Worm (Caenorhabditis elegans) whole organism, L3 larva: ENCODE data around the gene Y45G12B.3.

Source experiments
- R02D3.7 ChIP-seq: fragments of 150-350 bp; optimal IDR thresholded peaks from 2 replicates; lab custom pipeline; 2014; ENCODE audit warnings: missing biosample characterization, missing genetic modification characterization
- ZK546.5 ChIP-seq: sonication (generic microtip); optimal IDR thresholded peaks from 2 replicates; lab custom pipeline; 2017; ENCODE audit warnings: missing biosample characterization, missing genetic modification characterization
- aly-2 ChIP-seq: fragments of 150-350 bp; optimal IDR thresholded peaks from 2 replicates; lab custom pipeline; 2014; ENCODE audit warnings: missing biosample characterization, missing genetic modification characterization
- ceh-28 ChIP-seq: fragments of 150-350 bp; optimal IDR thresholded peaks from 2 replicates; lab custom pipeline; 2014; ENCODE audit warnings: missing biosample characterization, missing genetic modification reagents, missing genetic modification characterization
- ceh-82 ChIP-seq: fragments of 150-350 bp; optimal IDR thresholded peaks from 2 replicates; lab custom pipeline; 2014; ENCODE audit warnings: missing biosample characterization, missing genetic modification characterization
- ceh-9 ChIP-seq: sonication (generic microtip); optimal IDR thresholded peaks from 2 replicates; lab custom pipeline; 2018; ENCODE audit warnings: missing biosample characterization, missing genetic modification characterization
- daf-12 ChIP-seq: fragments of 150-350 bp; optimal IDR thresholded peaks from 2 replicates; lab custom pipeline; 2014; ENCODE audit warnings: missing biosample characterization, missing genetic modification reagents, missing genetic modification characterization
- egl-27 ChIP-seq: sonication (generic microtip); optimal IDR thresholded peaks from 4 replicates; lab custom pipeline; 2017; ENCODE audit warnings: missing biosample characterization, missing genetic modification reagents, missing genetic modification characterization
- egl-5 ChIP-seq: fragments of 150-350 bp; optimal IDR thresholded peaks from 2 replicates; lab custom pipeline; 2017; ENCODE audit warnings: missing biosample characterization, missing genetic modification reagents, missing genetic modification characterization, inconsistent platforms
- elt-3 ChIP-seq, 3 experiments: fragments of 150-350 bp in 1 of 3; sonication (generic microtip) in 2 of 3; optimal IDR thresholded peaks; 2 replicates in 2 of 3; 4 replicates in 1 of 3; lab custom pipeline; 2014 to 2017; ENCODE audit warnings: missing biosample characterization in 3 of 3, missing genetic modification characterization in 3 of 3
- eor-1 ChIP-seq, 2 experiments: fragments of 150-350 bp; optimal IDR thresholded peaks; 2 replicates each; lab custom pipeline; 2014 to 2018; ENCODE audit warnings: missing biosample characterization in 2 of 2, missing genetic modification characterization in 2 of 2
- fkh-10 ChIP-seq: sonication (generic microtip); optimal IDR thresholded peaks from 2 replicates; lab custom pipeline; 2017; ENCODE audit warnings: missing biosample characterization, missing genetic modification reagents, missing genetic modification characterization
- fkh-2 ChIP-seq: fragments of 150-350 bp; optimal IDR thresholded peaks from 2 replicates; lab custom pipeline; 2014; ENCODE audit warnings: missing biosample characterization, missing genetic modification reagents, missing genetic modification characterization
- fos-1 ChIP-seq: fragments of 150-350 bp; optimal IDR thresholded peaks from 2 replicates; lab custom pipeline; 2014; ENCODE audit warnings: missing biosample characterization, missing genetic modification characterization
- jun-1 ChIP-seq: fragments of 150-350 bp; optimal IDR thresholded peaks from 2 replicates; lab custom pipeline; 2014; ENCODE audit warnings: missing biosample characterization, missing genetic modification reagents, missing genetic modification characterization
- lin-15B ChIP-seq: fragments of 150-350 bp; optimal IDR thresholded peaks from 2 replicates; lab custom pipeline; 2014; ENCODE audit warnings: missing biosample characterization, missing genetic modification characterization
- lsy-12 ChIP-seq: sonication (generic microtip); optimal IDR thresholded peaks from 2 replicates; lab custom pipeline; 2016; ENCODE audit warnings: mild to moderate bottlenecking, missing genetic modification characterization, missing compliant biosample characterization
- mdl-1 ChIP-seq: fragments of 150-350 bp; optimal IDR thresholded peaks from 2 replicates; lab custom pipeline; 2014; ENCODE audit warnings: missing biosample characterization, missing genetic modification characterization
- mml-1 ChIP-seq: fragments of 150-350 bp; sonication (generic microtip); optimal IDR thresholded peaks from 3 replicates; lab custom pipeline; 2014; ENCODE audit warnings: missing biosample characterization, missing genetic modification characterization
- nfya-1 ChIP-seq: sonication (generic microtip); optimal IDR thresholded peaks from 2 replicates; lab custom pipeline; 2017; ENCODE audit warnings: missing genetic modification characterization, mild to moderate bottlenecking, missing compliant biosample characterization, antibody characterized with exemption, moderate library complexity; ENCODE audit not compliant: insufficient read depth
- nhr-12 ChIP-seq: fragments of 150-350 bp; optimal IDR thresholded peaks from 2 replicates; lab custom pipeline; 2014; ENCODE audit warnings: missing biosample characterization, missing genetic modification characterization
- nhr-23 ChIP-seq: fragments of 150-350 bp; optimal IDR thresholded peaks from 2 replicates; lab custom pipeline; 2014; ENCODE audit warnings: missing biosample characterization, missing genetic modification reagents, missing genetic modification characterization
- nhr-237 ChIP-seq: fragments of 150-350 bp; optimal IDR thresholded peaks from 2 replicates; lab custom pipeline; 2014; ENCODE audit warnings: missing biosample characterization, missing genetic modification characterization
- nhr-28 ChIP-seq: fragments of 150-350 bp; optimal IDR thresholded peaks from 2 replicates; lab custom pipeline; 2014; ENCODE audit warnings: missing biosample characterization, missing genetic modification characterization
- nhr-43 ChIP-seq: sonication (generic microtip); optimal IDR thresholded peaks from 2 replicates; lab custom pipeline; 2016; ENCODE audit warnings: mild to moderate bottlenecking, missing genetic modification characterization, missing compliant biosample characterization; ENCODE audit not compliant: poor library complexity, severe bottlenecking
- nhr-67 ChIP-seq: fragments of 150-350 bp; optimal IDR thresholded peaks from 2 replicates; lab custom pipeline; 2014; ENCODE audit warnings: missing biosample characterization, missing genetic modification characterization
- nhr-76 ChIP-seq: fragments of 150-350 bp; sonication (generic microtip); optimal IDR thresholded peaks from 5 replicates; lab custom pipeline; 2014; ENCODE audit warnings: missing biosample characterization, missing genetic modification characterization
- nhr-77 ChIP-seq: fragments of 150-350 bp; optimal IDR thresholded peaks from 2 replicates; lab custom pipeline; 2014; ENCODE audit warnings: missing biosample characterization, missing genetic modification characterization
- pha-4 ChIP-seq: fragments of 150-350 bp; optimal IDR thresholded peaks from 2 replicates; lab custom pipeline; 2014; ENCODE audit warnings: missing biosample characterization, missing genetic modification reagents, missing genetic modification characterization
- skn-1 ChIP-seq: fragments of 150-350 bp; optimal IDR thresholded peaks from 2 replicates; lab custom pipeline; 2014; ENCODE audit warnings: missing biosample characterization, missing genetic modification characterization
- snpc-4 ChIP-seq: fragments of 150-350 bp; optimal IDR thresholded peaks from 2 replicates; lab custom pipeline; 2014; ENCODE audit warnings: missing biosample characterization, missing genetic modification characterization
- tbx-2 ChIP-seq: sonication (generic microtip); optimal IDR thresholded peaks from 2 replicates; lab custom pipeline; 2016; ENCODE audit warnings: mild to moderate bottlenecking, missing genetic modification characterization, missing compliant biosample characterization
- unc-39 ChIP-seq: sonication (generic microtip); optimal IDR thresholded peaks from 4 replicates; lab custom pipeline; 2017; ENCODE audit warnings: missing biosample characterization, missing genetic modification characterization
- zag-1 ChIP-seq: fragments of 150-350 bp; optimal IDR thresholded peaks from 2 replicates; lab custom pipeline; 2014; ENCODE audit warnings: missing biosample characterization, missing genetic modification characterization
- ztf-11 ChIP-seq: fragments of 150-350 bp; optimal IDR thresholded peaks from 2 replicates; lab custom pipeline; 2014; ENCODE audit warnings: missing biosample characterization, missing genetic modification characterization
- ztf-4 ChIP-seq: fragments of 150-350 bp; optimal IDR thresholded peaks from 2 replicates; lab custom pipeline; 2014; ENCODE audit warnings: missing biosample characterization, missing genetic modification characterization

Gene Y45G12B.3

DNA sequence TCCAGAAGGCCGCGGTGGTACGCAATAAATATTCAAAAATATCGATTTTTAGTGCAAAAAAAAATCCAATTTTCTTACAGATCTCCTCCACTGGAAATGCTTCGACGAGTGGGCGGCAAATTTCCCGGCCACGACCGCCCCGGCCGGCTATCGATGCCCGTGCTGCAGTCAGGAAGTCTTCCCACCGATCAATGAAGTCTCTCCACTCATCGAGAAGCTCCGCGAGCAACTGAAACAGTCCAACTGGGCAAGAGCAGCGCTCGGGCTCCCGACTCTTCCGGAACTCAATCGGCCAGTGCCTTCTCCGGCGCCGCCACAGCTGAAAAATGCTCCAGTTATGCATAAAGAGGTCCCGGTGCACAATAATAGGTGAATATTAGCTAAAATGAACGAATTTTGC is at the start of gene Y45G12B.3:
Y45G12B.3 (minus strand) TSS at position 320 of the 400 bp plus-strand sequence.
- TF ChIP-seq nhr-23 (tag; lab: Kevin White, UChicago) (no peak), lin-15B (no peak), pha-4 (tag; lab: Kevin White, UChicago) (no peak), zag-1 (no peak), daf-12 (tag; lab: Kevin White, UChicago) (no peak), eor-1 (tag; optimal IDR thresholded peaks at IDR 0.05; lab: Kevin White, UChicago) (no peak)

DNA sequence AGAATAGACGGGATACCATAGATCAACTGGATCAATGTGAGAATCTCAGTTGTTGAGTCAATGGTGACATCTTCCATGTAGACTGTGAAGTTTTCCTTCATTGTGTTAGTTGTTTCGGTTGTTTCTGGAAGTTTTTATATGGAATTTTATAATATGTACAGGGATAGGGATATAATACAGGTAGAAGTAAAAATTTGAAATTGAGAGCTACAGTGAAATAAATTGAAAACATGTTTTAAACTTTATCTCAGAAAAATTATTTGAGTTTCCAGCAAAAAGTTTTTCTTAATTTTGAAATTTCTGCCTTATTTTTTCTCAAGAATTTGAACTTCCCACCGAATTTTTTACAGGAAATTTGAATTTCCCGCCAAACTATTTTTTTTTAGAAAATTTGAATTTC is 46.2 kb upstream of the Y45G12B.3 start, which contains the start of gene srg-62:
srg-62 (minus strand) TSS at position 101 of the 400 bp plus-strand sequence.
- no peak for TF ChIP-seq skn-1
- TF ChIP-seq egl-27, result no peak
- no peak for TF ChIP-seq ZK546.5 (tag; lab: Kevin White, UChicago)
- TF ChIP-seq aly-2 (tag; lab: Kevin White, UChicago), result no peak
- TF ChIP-seq ceh-9 (tag; lab: Kevin White, UChicago), result no peak
- TF ChIP-seq lin-15B, result no peak
- no peak for TF ChIP-seq mml-1 (tag; lab: Kevin White, UChicago)
- no peak for TF ChIP-seq mdl-1 (tag; lab: Kevin White, UChicago)
- TF ChIP-seq daf-12 (tag; lab: Kevin White, UChicago), result no peak
- no peak for TF ChIP-seq nhr-76 (tag; lab: Kevin White, UChicago)
- TF ChIP-seq, all 47 proteins: peak for 0

DNA sequence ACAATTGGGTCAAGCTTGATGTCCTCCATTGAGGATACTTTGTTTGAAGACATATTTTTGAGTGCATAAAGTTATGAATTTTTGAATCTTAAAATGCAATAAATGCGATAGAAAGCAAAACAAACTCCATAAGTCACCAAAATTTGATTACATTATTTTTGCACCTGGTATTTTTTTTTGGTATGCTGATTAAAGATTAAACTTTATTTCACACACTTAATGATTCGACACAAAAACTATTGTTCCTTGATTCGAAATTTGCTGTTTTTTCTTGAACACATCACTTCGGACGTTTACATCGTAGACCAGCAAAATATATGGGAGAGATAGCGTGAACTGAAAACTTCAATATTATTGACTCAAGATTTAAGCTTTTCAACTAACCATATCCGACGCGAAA is 44.2 kb upstream of the Y45G12B.3 start, which contains the start of gene srg-61:
srg-61 (minus strand) TSS at position 101 of the 400 bp plus-strand sequence.
- TF ChIP-seq nhr-12 (tag; lab: Kevin White, UChicago) (no peak), fos-1 (tag; lab: Kevin White, UChicago) (no peak), ceh-82 (tag; lab: Kevin White, UChicago) (no peak), snpc-4 (tag; lab: Kevin White, UChicago) (no peak)

DNA sequence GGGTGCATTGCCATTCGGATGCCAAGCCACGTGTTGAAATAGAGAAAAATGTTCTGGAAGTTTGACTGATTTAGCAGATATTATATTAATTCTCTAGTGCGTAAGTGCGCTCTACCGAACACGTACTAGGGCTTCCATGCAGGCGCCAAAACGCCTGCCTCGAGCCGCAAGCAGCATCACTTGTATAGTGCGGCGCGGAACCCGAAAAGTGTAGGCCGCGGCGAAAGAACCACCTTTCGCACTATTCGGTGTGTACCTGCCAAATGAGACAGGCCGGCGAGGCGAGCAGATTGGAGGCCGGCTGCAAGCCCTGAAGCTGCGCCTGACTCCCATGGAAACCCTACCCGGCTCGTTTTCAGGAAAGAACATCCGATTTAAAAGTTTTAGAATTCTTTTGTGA is 43.6 kb upstream of the Y45G12B.3 start:
- TF ChIP-seq egl-27 (no peak), nhr-43 (tag; lab: Kevin White, UChicago) (no peak), egl-5 (tag; lab: Kevin White, UChicago) (no peak), ztf-4 (no peak), ceh-28 (tag; lab: Kevin White, UChicago) (no peak), nhr-237 (tag; lab: Kevin White, UChicago) (no peak), nhr-23 (tag; lab: Kevin White, UChicago) (no peak), nhr-67 (tag; lab: Kevin White, UChicago) (no peak), daf-12 (tag; lab: Kevin White, UChicago) (no peak), tbx-2 (tag; lab: Kevin White, UChicago) (no peak), nhr-28 (tag; lab: Kevin White, UChicago) (no peak), ztf-11 (tag; lab: Kevin White, UChicago) (no peak), lsy-12 (no peak), ceh-82 (tag; lab: Kevin White, UChicago) (no peak), fkh-2 (no peak), unc-39 (tag; lab: Kevin White, UChicago) (no peak), fkh-10 (GFP tag; lab: Kevin White, UChicago) (no peak)
- TF ChIP-seq, all 47 proteins: peak for 0

DNA sequence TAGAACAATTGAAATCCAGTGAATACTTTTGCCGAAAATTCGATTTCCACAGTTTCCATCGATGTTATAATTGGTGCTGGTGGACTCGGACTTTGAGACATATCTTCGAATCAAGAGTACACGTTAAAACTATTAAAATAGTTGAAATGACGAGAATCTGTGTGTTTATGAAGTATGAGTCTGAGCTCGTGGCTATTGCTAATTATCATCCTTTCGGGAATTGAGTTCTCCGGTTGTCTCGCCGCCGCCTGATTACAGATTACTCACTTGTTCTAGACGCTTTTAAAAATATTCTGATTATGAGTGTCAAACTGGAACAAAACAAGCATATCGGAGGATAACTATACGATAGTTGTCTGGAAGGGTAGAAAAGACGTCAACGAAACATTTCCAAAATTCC is 42.1 kb upstream of the Y45G12B.3 start, which contains the start of gene srg-56:
srg-56 (minus strand) TSS at position 101 of the 400 bp plus-strand sequence.
- no peak for TF ChIP-seq nhr-28 (tag; lab: Kevin White, UChicago)

DNA sequence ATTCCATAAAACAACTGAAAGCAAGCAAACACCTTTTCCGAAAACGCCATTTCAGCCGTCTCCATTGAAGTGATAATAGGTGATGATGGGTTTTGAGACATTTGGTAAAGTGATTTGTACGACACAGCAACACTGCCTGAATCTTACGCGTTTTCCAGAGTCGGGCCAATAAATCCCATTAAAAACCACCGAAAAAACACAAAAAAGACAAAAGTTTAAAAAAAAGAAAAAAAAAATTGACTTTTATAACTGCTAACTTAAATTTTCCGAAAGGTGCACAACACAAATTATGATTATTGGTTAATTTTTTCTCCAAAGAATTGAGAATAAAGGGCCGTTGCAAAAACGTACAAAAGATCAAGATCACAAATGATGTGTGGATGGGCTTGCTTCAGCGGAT is 38.3 kb upstream of the Y45G12B.3 start, which contains the start of gene srg-57:
srg-57 (minus strand) TSS at position 101 of the 400 bp plus-strand sequence.
- no peak for TF ChIP-seq R02D3.7
- TF ChIP-seq lsy-12, result no peak
- no peak for TF ChIP-seq ceh-28 (tag; lab: Kevin White, UChicago)
- no peak for TF ChIP-seq nhr-77
- no peak for TF ChIP-seq fkh-2
- no peak for TF ChIP-seq elt-3 (tag; optimal IDR thresholded peaks at IDR 0.05; lab: Kevin White, UChicago)
- no peak for TF ChIP-seq nhr-23 (tag; lab: Kevin White, UChicago)
- no peak for TF ChIP-seq nfya-1 (tag; lab: Kevin White, UChicago)
- no peak for TF ChIP-seq snpc-4 (tag; lab: Kevin White, UChicago)
- no peak for TF ChIP-seq zag-1
- no peak for TF ChIP-seq nhr-76 (tag; lab: Kevin White, UChicago)
- TF ChIP-seq unc-39 (tag; lab: Kevin White, UChicago), result no peak
- TF ChIP-seq ZK546.5 (tag; lab: Kevin White, UChicago), result no peak
- no peak for TF ChIP-seq jun-1 (tag; lab: Kevin White, UChicago)
- TF ChIP-seq, all 47 proteins: peak for 0
